Worm (Caenorhabditis elegans): Measurements from ENCODE around the gene istr-1.

DNA sequence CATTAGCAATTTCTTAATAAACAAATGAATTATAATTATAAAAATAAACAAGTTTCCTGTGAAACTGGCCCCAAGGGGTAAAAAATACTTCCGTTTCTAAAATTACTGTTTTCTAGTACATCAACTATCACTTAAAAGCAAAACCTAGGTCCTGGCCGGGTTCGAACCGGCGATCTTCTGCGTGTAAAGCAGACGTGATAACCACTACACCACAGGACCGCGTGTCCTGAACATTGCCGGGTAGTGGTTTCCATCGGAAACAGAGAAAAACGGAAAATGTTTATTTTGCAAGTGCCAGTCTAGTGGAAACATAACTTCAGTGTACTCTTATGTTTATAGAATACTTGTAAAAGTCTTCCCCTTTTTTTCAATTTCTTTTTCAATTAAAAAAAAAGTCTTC is 14.5 kb upstream of the istr-1 start:
- no peak for TF ChIP-seq aha-1 (tag)
- no peak for TF ChIP-seq skn-1 (tag; optimal IDR thresholded peaks at IDR 0.05)
- no peak for TF ChIP-seq R02D3.7 (tag; optimal IDR thresholded peaks at IDR 0.05)
- TF ChIP-seq nhr-237 (tag; optimal IDR thresholded peaks at IDR 0.05) = no peak
- TF ChIP-seq unc-62 (GFP tag; optimal IDR thresholded peaks at IDR 0.05 in 1 of 2) = no peak
- no peak for TF ChIP-seq unc-62 (tag; optimal IDR thresholded peaks at IDR 0.05)
- no peak for TF ChIP-seq ama-1 (optimal IDR thresholded peaks at IDR 0.05)
- no peak for TF ChIP-seq ztf-11 (tag; optimal IDR thresholded peaks at IDR 0.05)
- TF ChIP-seq jun-1 (tag; optimal IDR thresholded peaks at IDR 0.05) = no peak
- no peak for TF ChIP-seq vab-7 (GFP tag; IDR thresholded peaks at IDR 0.05)
- no peak for TF ChIP-seq aly-2 (tag; optimal IDR thresholded peaks at IDR 0.05)
- no peak for TF ChIP-seq F49E8.2 (tag; optimal IDR thresholded peaks at IDR 0.05; ENCODE audit: borderline replicate concordance)
- TF ChIP-seq dve-1 (tag; optimal IDR thresholded peaks at IDR 0.05; ENCODE audit: insufficient read depth) = no peak
- 0 out of 2 replicates have a peak, but pooled peaks have one; percentile 53 for TF ChIP-seq ceh-44 (GFP tag; IDR thresholded peaks at IDR 0.05)
